Fruit fly (Drosophila melanogaster): Measurements from ENCODE around the gene CG34130.

DNA sequence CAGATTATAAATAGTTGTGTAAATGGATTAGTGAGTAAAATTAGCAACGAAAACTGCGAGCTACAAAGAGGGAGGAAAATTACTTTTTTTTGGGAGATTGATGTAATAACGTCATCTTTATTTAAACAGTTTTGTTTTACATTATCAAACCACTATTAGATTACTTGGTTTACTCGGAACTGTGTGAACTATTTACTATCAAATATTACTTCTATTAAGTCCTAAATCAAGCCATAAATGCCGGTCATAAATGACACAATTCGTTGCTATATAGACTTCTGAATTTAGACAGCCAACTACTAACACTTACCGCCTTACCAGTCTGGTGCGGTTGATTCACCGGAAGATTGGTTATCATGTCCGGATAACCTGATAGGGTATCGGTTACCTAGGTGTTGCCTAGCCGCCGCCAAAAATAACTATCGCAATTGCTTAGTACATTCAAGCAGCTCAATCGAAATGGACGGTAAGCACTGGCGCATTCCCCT lies 4.5 kb downstream of the CG34130 start, which contains the start of gene CG31086:
- no peak for TF ChIP-seq CTCF (optimal IDR thresholded peaks at IDR 0.05)
- no peak for TF ChIP-seq CG8478 (optimal IDR thresholded peaks at IDR 0.05)

Data from S2 (cell line).